Fruit fly (Drosophila melanogaster): ENCODE results near the gene Ranbp21.

The Ranbp21 gene

DNA sequence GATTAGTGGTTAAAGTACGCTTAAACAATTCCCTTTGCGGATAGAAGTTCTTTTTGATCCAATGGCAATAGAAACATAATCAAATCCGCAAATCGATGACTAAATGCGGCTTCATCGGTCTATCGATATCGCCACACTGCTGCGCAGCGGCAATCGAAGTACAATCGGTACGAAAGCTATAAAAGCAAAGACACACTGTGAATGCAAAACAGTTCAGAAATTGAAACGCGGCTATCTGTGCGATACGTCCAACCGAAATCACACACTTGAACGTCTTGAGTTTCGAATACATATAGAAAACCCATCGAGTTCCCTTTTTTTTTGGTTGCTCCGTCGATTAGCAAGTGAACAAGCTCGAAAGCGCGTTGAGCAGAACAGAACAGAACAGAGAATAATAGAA, 47.1 kb downstream of the Ranbp21 start, which contains the start of gene CG14207 (continued):
- TF ChIP-seq CoRest (tag; optimal IDR thresholded peaks at IDR 0.05) = no peak
- TF ChIP-seq CG1529 (GFP tag; optimal IDR thresholded peaks at IDR 0.05) = peak; percentile 6
- no peak for TF ChIP-seq al (GFP tag; IDR thresholded peaks at IDR 0.05)
- TF ChIP-seq CG9876 (GFP tag; optimal IDR thresholded peaks at IDR 0.05) = no peak
- peak; percentile 29; the same call in 1 of the 2 replicates for TF ChIP-seq Adf1 (GFP tag; IDR thresholded peaks at IDR 0.05)
- no peak for TF ChIP-seq pan (optimal IDR thresholded peaks at IDR 0.05)
- TF ChIP-seq pan (GFP tag; optimal IDR thresholded peaks at IDR 0.05 in 1 of 2, IDR thresholded peaks at IDR 0.05 in 1 of 2) = peak in 1 of 2 experiments; percentile 30
- no peak for TF ChIP-seq run (tag; optimal IDR thresholded peaks at IDR 0.05)
- no peak for TF ChIP-seq Nf-YA (GFP tag; IDR thresholded peaks at IDR 0.05)
- TF ChIP-seq CG10543 (GFP tag; optimal IDR thresholded peaks at IDR 0.05) = peak; percentile 40
- TF ChIP-seq wor (GFP tag; IDR thresholded peaks at IDR 0.05) = no peak
- TF ChIP-seq CG6654 (GFP tag; optimal IDR thresholded peaks at IDR 0.05) = no peak
- no peak for TF ChIP-seq Trl (optimal IDR thresholded peaks at IDR 0.05)
- TF ChIP-seq Trl (GFP tag; optimal IDR thresholded peaks at IDR 0.05) = peak; percentile 7
- TF ChIP-seq Lhr (GFP tag; optimal IDR thresholded peaks at IDR 0.05) = no peak
- TF ChIP-seq HmgD (GFP tag; optimal IDR thresholded peaks at IDR 0.05) = no peak
- TF ChIP-seq CG34376 (GFP tag; optimal IDR thresholded peaks at IDR 0.05) = peak; percentile 43
- no peak for TF ChIP-seq danr (GFP tag; IDR thresholded peaks at IDR 0.05)
- peak; percentile 67 for TF ChIP-seq zen2 (GFP tag; IDR thresholded peaks at IDR 0.05; ENCODE audit: partially characterized antibody)
- no peak for TF ChIP-seq bigmax (GFP tag; optimal IDR thresholded peaks at IDR 0.05)
- no peak for TF ChIP-seq CG10462 (GFP tag; optimal IDR thresholded peaks at IDR 0.05)
- no peak for TF ChIP-seq CG14965 (GFP tag; optimal IDR thresholded peaks at IDR 0.05; ENCODE audit: borderline replicate concordance)
- TF ChIP-seq CG17829 (tag; optimal IDR thresholded peaks at IDR 0.05) = no peak
- TF ChIP-seq CG17186 (GFP tag; optimal IDR thresholded peaks at IDR 0.05) = peak; percentile 23
- TF ChIP-seq maf-S (GFP tag; optimal IDR thresholded peaks at IDR 0.05) = no peak
- no peak for TF ChIP-seq CkIIα-i1 (GFP tag; IDR thresholded peaks at IDR 0.05)
- TF ChIP-seq ap (GFP tag; IDR thresholded peaks at IDR 0.05) = no peak
- TF ChIP-seq MTF-1 (GFP tag; optimal IDR thresholded peaks at IDR 0.05; ENCODE audit: borderline replicate concordance) = peak; percentile 9
- TF ChIP-seq dpn (GFP tag; optimal IDR thresholded peaks at IDR 0.05) = peak in 1 of 2 experiments; percentile 18
- no peak for TF ChIP-seq CG16863 (GFP tag; optimal IDR thresholded peaks at IDR 0.05)
- no peak for TF ChIP-seq CG8359 (GFP tag; optimal IDR thresholded peaks at IDR 0.05; ENCODE audit: borderline replicate concordance)
- TF ChIP-seq peb (GFP tag; IDR thresholded peaks at IDR 0.05) = no peak
- no peak for TF ChIP-seq CG8944 (GFP tag; optimal IDR thresholded peaks at IDR 0.05)
- TF ChIP-seq NfI (GFP tag; optimal IDR thresholded peaks at IDR 0.05) = peak; percentile 12
- no peak for TF ChIP-seq slp2 (GFP tag; optimal IDR thresholded peaks at IDR 0.05)
- TF ChIP-seq vvl (GFP tag; IDR thresholded peaks at IDR 0.05) = peak; percentile 64
- peak; percentile 56 for TF ChIP-seq CG13624 (GFP tag; optimal IDR thresholded peaks at IDR 0.05)
- TF ChIP-seq Hand (GFP tag; optimal IDR thresholded peaks at IDR 0.05) = peak; percentile 48
- TF ChIP-seq Lim3 (GFP tag; IDR thresholded peaks at IDR 0.05) = no peak
- peak; percentile 61; the same call in 2 of the 3 replicates for TF ChIP-seq Doc3 (GFP tag; IDR thresholded peaks at IDR 0.05; ENCODE audit: partially characterized antibody)
- TF ChIP-seq usp (GFP tag; optimal IDR thresholded peaks at IDR 0.05) = no peak
- no peak for TF ChIP-seq CG12236 (GFP tag; optimal IDR thresholded peaks at IDR 0.05)
- TF ChIP-seq pita (GFP tag; optimal IDR thresholded peaks at IDR 0.05) = no peak
- TF ChIP-seq sc (optimal IDR thresholded peaks at IDR 0.05) = no peak
- no peak for TF ChIP-seq sc (GFP tag; optimal IDR thresholded peaks at IDR 0.05)
- TF ChIP-seq B-H1 (GFP tag; IDR thresholded peaks at IDR 0.05) = no peak
- peak; percentile 36 for TF ChIP-seq CG12071 (GFP tag; optimal IDR thresholded peaks at IDR 0.05)
- peak; percentile 10 for TF ChIP-seq Deaf1 (tag; optimal IDR thresholded peaks at IDR 0.05)
- peak; percentile 22; the same call in 1 of the 3 replicates for TF ChIP-seq CG11695 (GFP tag; IDR thresholded peaks at IDR 0.05)
- peak; percentile 57; the same call in 1 of the 2 replicates for TF ChIP-seq sna (GFP tag; IDR thresholded peaks at IDR 0.05; ENCODE audit: partially characterized antibody)
- no peak for TF ChIP-seq CG7928 (GFP tag; optimal IDR thresholded peaks at IDR 0.05)
- peak; percentile 67; the same call in 1 of the 2 replicates for TF ChIP-seq amos (GFP tag; IDR thresholded peaks at IDR 0.05; ENCODE audit: partially characterized antibody)

Data from whole organism, embryonic.